Fruit fly (Drosophila melanogaster): ENCODE results near the gene CG4362.

The CG4362 gene

DNA sequence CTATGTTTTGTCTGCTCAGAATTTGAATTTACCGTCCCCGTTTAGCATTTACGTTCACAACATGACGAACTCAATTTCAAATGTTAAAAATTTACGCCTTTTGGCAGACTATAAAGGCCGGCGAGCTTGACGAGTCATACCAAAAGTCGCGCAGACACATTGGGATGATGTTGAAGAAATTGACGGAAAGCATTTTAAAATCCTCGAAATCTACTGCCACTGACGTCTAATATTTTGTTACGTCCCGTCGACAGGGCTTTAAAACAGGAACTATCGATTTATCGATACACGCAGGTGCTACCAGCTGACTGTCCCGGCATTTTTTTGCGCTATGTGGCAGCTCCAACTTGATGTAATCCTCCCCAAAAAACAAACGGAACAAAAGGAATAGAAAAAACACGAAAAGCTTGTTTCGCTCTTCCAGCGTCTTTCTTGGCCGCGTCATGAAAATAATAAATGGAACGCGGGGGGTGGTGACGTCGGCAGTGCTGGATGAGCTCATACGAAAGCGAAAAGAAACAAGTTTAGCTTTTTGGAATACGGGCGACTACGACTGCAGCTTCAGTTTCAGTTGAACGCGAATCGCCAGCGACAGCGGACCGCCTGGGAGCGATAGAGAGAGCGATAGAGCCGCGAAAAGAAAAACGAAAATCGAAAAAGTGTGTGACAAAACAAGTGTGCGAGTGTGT lies 1.8 kb upstream of the CG4362 start, which contains the start of gene Orp8 (continued):
- TF ChIP-seq cwo (GFP tag; optimal IDR thresholded peaks at IDR 0.05) (peak; percentile 46), nom (GFP tag; optimal IDR thresholded peaks at IDR 0.05) (peak; percentile 87), ems (GFP tag; optimal IDR thresholded peaks at IDR 0.05) (peak; percentile 1), unc-4 (GFP tag; IDR thresholded peaks at IDR 0.05; ENCODE audit: partially characterized antibody) (peak; percentile 63; the same call in 1 of the 2 replicates), cad (GFP tag; optimal IDR thresholded peaks at IDR 0.05) (no peak), dmrt99B (tag; optimal IDR thresholded peaks at IDR 0.05) (no peak), sens (GFP tag) (peak; percentile 70), scrt (GFP tag; optimal IDR thresholded peaks at IDR 0.05) (peak; percentile 21), Sry-δ (GFP tag; optimal IDR thresholded peaks at IDR 0.05) (peak; percentile 80), B-H1 (GFP tag; IDR thresholded peaks at IDR 0.05) (no peak), CG34224 (GFP tag; IDR thresholded peaks at IDR 0.05; ENCODE audit: partially characterized antibody) (peak; percentile 45; the same call in 2 of the 3 replicates), Myb (GFP tag; optimal IDR thresholded peaks at IDR 0.05) (peak; percentile 80), mld (GFP tag; IDR thresholded peaks at IDR 0.05; ENCODE audit: partially characterized antibody) (0 out of 3 replicates have a peak, but pooled peaks have one; percentile 8), CG11723 (GFP tag; optimal IDR thresholded peaks at IDR 0.05) (peak; percentile 16), sna (GFP tag; IDR thresholded peaks at IDR 0.05; ENCODE audit: partially characterized antibody) (peak; percentile 54; the same call in 1 of the 2 replicates), CG17385 (GFP tag; optimal IDR thresholded peaks at IDR 0.05) (peak; percentile 44), BtbVII (GFP tag; optimal IDR thresholded peaks at IDR 0.05) (peak; percentile 82), dpn (GFP tag; optimal IDR thresholded peaks at IDR 0.05) (peak in 1 of 2 experiments; percentile 6), Nf-YC (tag; optimal IDR thresholded peaks at IDR 0.05) (peak; percentile 43), CG17328 (GFP tag; IDR thresholded peaks at IDR 0.05) (peak; percentile 39; the same call in 1 of the 2 replicates), stwl (tag; optimal IDR thresholded peaks at IDR 0.05) (peak; percentile 54), kay (GFP tag; optimal IDR thresholded peaks at IDR 0.05) (peak; percentile 75), seq (GFP tag; IDR thresholded peaks at IDR 0.05) (peak; percentile 64; the same call in 1 of the 2 replicates), tap (tag; optimal IDR thresholded peaks at IDR 0.05) (no peak), CG11504 (tag; optimal IDR thresholded peaks at IDR 0.05) (peak; percentile 5), sim (GFP tag; IDR thresholded peaks at IDR 0.05) (peak; percentile 6; the same call in 1 of the 2 replicates), Eip74EF (GFP tag; optimal IDR thresholded peaks at IDR 0.05) (peak in 1 of 2 experiments; percentile 47), CHES-1-like (GFP tag; optimal IDR thresholded peaks at IDR 0.05) (peak; percentile 70), zfh1 (GFP tag; IDR thresholded peaks at IDR 0.05) (0 out of 3 replicates have a peak, but pooled peaks have one; percentile 10), oc (tag; optimal IDR thresholded peaks at IDR 0.05) (no peak), Dp (GFP tag; optimal IDR thresholded peaks at IDR 0.05) (peak; percentile 87), gem (tag; optimal IDR thresholded peaks at IDR 0.05) (no peak), CG33213 (GFP tag; optimal IDR thresholded peaks at IDR 0.05) (peak; percentile 21), CG12155 (GFP tag; optimal IDR thresholded peaks at IDR 0.05) (no peak), Chrac-16 (GFP tag; optimal IDR thresholded peaks at IDR 0.05) (no peak), BEAF-32 (GFP tag; optimal IDR thresholded peaks at IDR 0.05) (peak; percentile 73), gro (GFP tag; optimal IDR thresholded peaks at IDR 0.05) (peak; percentile 78), CrebB (tag; optimal IDR thresholded peaks at IDR 0.05) (peak; percentile 64), Dref (GFP tag; IDR thresholded peaks at IDR 0.05) (peak; percentile 74), her (GFP tag; optimal IDR thresholded peaks at IDR 0.05) (peak; percentile 27), CG13287 (GFP tag; IDR thresholded peaks at IDR 0.05; ENCODE audit: partially characterized antibody) (peak; percentile 56), Lpt (GFP tag; optimal IDR thresholded peaks at IDR 0.05) (no peak), NFAT (GFP tag; IDR thresholded peaks at IDR 0.05) (peak; percentile 55; the same call in 1 of the 2 replicates), pzg (GFP tag; optimal IDR thresholded peaks at IDR 0.05) (peak; percentile 74), CG10543 (GFP tag; optimal IDR thresholded peaks at IDR 0.05) (peak; percentile 64), lov (optimal IDR thresholded peaks at IDR 0.05) (no peak), lov (GFP tag; IDR thresholded peaks at IDR 0.05) (0 out of 3 replicates have a peak, but pooled peaks have one; percentile 56), CG6765 (GFP tag; optimal IDR thresholded peaks at IDR 0.05) (peak; percentile 65)
